Worm (Caenorhabditis elegans) whole organism, L4 larva: ENCODE results near the gene F45D3.4.

Source experiments
- aly-2 ChIP-seq: sonication (generic microtip); optimal IDR thresholded peaks from 2 replicates; lab custom pipeline; 2018; ENCODE audit warnings: missing biosample characterization, missing genetic modification characterization
- ama-1 ChIP-seq: fragments of 150-350 bp; optimal IDR thresholded peaks from 2 replicates; lab custom pipeline; 2014; ENCODE audit warnings: inconsistent platforms, mixed read lengths
- spr-1 ChIP-seq: sonication (generic microtip); optimal IDR thresholded peaks from 2 replicates; lab custom pipeline; 2016; ENCODE audit warnings: mild to moderate bottlenecking, missing genetic modification characterization, missing compliant biosample characterization

DNA sequence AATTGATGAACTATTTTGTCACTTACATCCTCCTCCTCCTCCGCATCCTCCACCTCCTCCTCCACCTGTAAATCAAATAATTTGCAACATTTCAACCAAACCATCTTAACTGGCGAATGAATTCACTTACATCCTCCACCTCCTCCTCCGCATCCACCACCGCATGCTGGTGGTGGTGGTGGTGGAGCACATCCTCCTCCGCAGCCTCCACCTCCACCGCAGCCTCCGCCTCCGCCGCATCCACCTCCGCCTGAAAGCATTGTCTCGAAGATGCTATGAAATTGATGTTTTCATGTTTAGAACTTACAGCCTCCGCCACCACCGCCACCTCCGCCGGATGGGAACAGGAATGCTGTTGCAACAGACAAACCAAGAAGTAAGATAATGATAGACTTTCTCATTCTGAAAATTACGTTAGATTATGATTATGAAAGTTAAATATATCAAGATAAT lies 23.5 kb upstream of the F45D3.4 start, which contains the start of gene grl-23:
- TF ChIP-seq spr-1 (tag; lab: Kevin White, UChicago) = no peak
- no peak for TF ChIP-seq aly-2 (tag; lab: Kevin White, UChicago)
- TF ChIP-seq ama-1 = no peak
